Fruit fly (Drosophila melanogaster) whole organism, embryonic: Measurements from ENCODE around the gene dally.
A peak's percentile ranks its signal among the peaks of the same experiment; 100 is the strongest.

Source experiments
- Atf3 ChIP-seq: fragments of 200-800 bp; sonication (Bioruptor generic); optimal IDR thresholded peaks from 3 replicates; lab custom pipeline; 2016; ENCODE audit warnings: missing biosample characterization, missing genetic modification characterization
- CG6854 ChIP-seq: fragments of 200-800 bp; sonication (Bioruptor generic); optimal IDR thresholded peaks from 3 replicates; lab custom pipeline; 2017; ENCODE audit warnings: missing biosample characterization, mild to moderate bottlenecking, missing genetic modification characterization
- row ChIP-seq: fragments of 200-800 bp; sonication (Bioruptor generic); IDR thresholded peaks from 3 replicates; pipeline ENCODE4 v1.3.6; 2022; ENCODE audit warnings: missing biosample characterization, missing genetic modification characterization
- ttk ChIP-seq: fragments of 200-800 bp; sonication (Bioruptor generic); IDR thresholded peaks from 2 replicates; pipeline ENCODE4 v2.1.2; 2022; ENCODE audit warnings: missing biosample characterization, missing genetic modification characterization

DNA sequence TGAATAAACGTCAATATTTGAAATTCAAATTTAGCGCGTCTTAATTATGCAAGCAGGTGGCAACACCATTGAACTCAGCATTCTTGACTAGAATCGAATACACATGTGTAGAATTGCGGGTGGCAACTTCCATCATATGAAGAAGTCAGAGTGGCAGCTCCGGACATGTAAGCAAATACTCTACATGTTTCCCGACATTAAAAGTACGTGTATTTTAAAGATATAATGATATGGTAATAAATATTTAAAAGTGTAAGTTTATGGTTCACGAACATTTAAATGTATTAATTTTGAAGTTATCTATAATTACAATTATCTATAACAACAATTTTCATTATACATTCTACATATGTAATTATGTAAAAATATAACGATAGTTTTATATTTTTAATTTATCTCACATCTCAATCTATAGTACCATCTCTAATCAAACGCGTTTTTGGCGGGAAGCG lies 63.9 kb downstream of the dally start, which contains the start of gene Mcm7:
- TF ChIP-seq ttk (GFP tag; lab: Robert Waterston, UW) (no peak), row (peak; percentile 41), CG6854 (GFP tag; lab: Kevin White, UChicago) (no peak), Atf3 (GFP tag; lab: Kevin White, UChicago) (no peak)
